Comparison of ENCODE assay signal across 5 worm cellular contexts in the genomic region with DNA sequence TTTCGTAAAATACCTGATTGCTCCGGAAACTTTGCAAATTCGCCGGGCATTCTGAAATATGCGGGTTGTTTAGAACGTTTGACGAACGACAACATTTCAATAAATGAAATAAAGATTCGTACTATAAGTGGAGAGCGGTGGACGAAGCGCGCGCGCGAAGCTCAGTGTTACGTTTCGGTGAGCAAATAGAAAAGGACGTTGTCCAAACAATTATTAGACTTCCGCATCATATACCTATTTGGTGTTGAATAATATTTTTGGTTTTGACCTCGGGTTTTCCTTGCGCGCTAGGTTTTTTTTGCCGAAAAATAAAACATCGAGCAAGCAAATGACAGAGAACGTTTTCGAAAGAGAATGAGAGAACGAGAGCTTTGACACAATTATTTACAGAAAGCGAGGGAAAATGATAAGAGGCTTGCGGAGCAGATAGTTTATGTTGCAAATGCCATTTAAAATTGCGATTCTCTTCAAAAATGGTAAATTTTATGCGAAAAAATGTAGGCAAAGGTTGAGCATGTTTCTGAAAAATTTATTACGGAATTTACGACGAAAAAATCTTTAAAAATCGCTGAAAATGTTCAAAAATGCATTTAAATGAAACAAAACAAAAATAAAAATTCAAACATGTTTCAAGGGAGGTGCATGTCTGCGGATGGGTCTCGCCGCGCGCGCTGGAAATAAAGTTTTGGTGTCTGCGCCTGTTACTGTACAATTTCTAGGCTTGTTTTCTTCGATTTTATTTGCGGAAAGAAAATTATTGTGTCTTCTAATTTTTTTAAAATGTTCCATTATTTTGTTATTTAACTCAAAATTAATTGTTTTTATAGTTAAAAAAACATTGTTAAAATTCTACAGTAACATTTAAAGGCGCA.
TF ChIP-seq lines count a peak whose summit lies in the region.

A gene (minus strand): TSS at position 51 of the 872 bp plus-strand sequence.
A gene (plus strand): TSS at position 721 of the 872 bp plus-strand sequence.

TF ChIP-seq in whole organism, L1 larva, 84 proteins besides CTCF, POLR2A, EP300 and RAD21:
- no peak for TF ChIP-seq nhr-12 (tag; optimal IDR thresholded peaks at IDR 0.05; lab: Kevin White, UChicago)
- peak; percentile 28 for TF ChIP-seq lin-14 (GFP tag; optimal IDR thresholded peaks at IDR 0.05; lab: Kevin White, UChicago)
- peak in 1 of 2 experiments; percentile 20 for TF ChIP-seq lin-35 (GFP tag; optimal IDR thresholded peaks at IDR 0.05; lab: Kevin White, UChicago)

TF ChIP-seq in whole organism, L2 larva, 48 proteins besides CTCF, POLR2A, EP300 and RAD21:
- TF ChIP-seq ztf-11 (tag; optimal IDR thresholded peaks at IDR 0.05; lab: Kevin White, UChicago) (no peak), fos-1 (tag; optimal IDR thresholded peaks at IDR 0.05; lab: Kevin White, UChicago) (peak; percentile 55), sem-4 (tag; optimal IDR thresholded peaks at IDR 0.05; lab: Kevin White, UChicago) (no peak), Y55F3AM.14 (GFP tag; optimal IDR thresholded peaks at IDR 0.05; lab: Kevin White, UChicago) (no peak), ztf-4 (tag; optimal IDR thresholded peaks at IDR 0.05; lab: Kevin White, UChicago) (no peak), zag-1 (tag; optimal IDR thresholded peaks at IDR 0.05; lab: Kevin White, UChicago) (no peak)

TF ChIP-seq in whole organism, L3 larva, 47 proteins besides CTCF, POLR2A, EP300 and RAD21:
- no peak for TF ChIP-seq pqm-1 (tag; optimal IDR thresholded peaks at IDR 0.05; lab: Kevin White, UChicago)
- TF ChIP-seq pha-4 (tag; optimal IDR thresholded peaks at IDR 0.05; lab: Kevin White, UChicago): peak; percentile 87
- peak; percentile 45 for TF ChIP-seq elt-2 (tag; optimal IDR thresholded peaks at IDR 0.05; lab: Kevin White, UChicago)

TF ChIP-seq in whole organism, L4 larva, 104 proteins besides CTCF, POLR2A, EP300 and RAD21 (continues in another document):
- no peak for TF ChIP-seq ama-1 (optimal IDR thresholded peaks at IDR 0.05; lab: Kevin White, UChicago)
- no peak for TF ChIP-seq ztf-7 (tag; optimal IDR thresholded peaks at IDR 0.05; lab: Kevin White, UChicago)
- TF ChIP-seq duxl-1 (tag; optimal IDR thresholded peaks at IDR 0.05; lab: Kevin White, UChicago; ENCODE audit: poor library complexity): no peak
- TF ChIP-seq unc-62 (GFP tag; optimal IDR thresholded peaks at IDR 0.05 in 1 of 2; lab: Kevin White, UChicago): no peak
- no peak for TF ChIP-seq unc-62 (tag; optimal IDR thresholded peaks at IDR 0.05; lab: Kevin White, UChicago)
- peak; percentile 1 for TF ChIP-seq dve-1 (tag; optimal IDR thresholded peaks at IDR 0.05; lab: Kevin White, UChicago; ENCODE audit: insufficient read depth)
- TF ChIP-seq ztf-11 (tag; optimal IDR thresholded peaks at IDR 0.05; lab: Kevin White, UChicago): no peak
- no peak for TF ChIP-seq aly-2 (tag; optimal IDR thresholded peaks at IDR 0.05; lab: Kevin White, UChicago)
- TF ChIP-seq nhr-41 (GFP tag; IDR thresholded peaks at IDR 0.05; lab: Robert Waterston, UW): no peak
- TF ChIP-seq aha-1 (tag; lab: Kevin White, UChicago): no peak
- TF ChIP-seq nhr-48 (tag; optimal IDR thresholded peaks at IDR 0.05; lab: Kevin White, UChicago): no peak
- TF ChIP-seq F49E8.2 (tag; optimal IDR thresholded peaks at IDR 0.05; lab: Kevin White, UChicago; ENCODE audit: borderline replicate concordance): no peak
- no peak for TF ChIP-seq pha-4 (GFP tag; IDR thresholded peaks at IDR 0.05; lab: Robert Waterston, UW)
- peak; percentile 62 for TF ChIP-seq pha-4 (tag; optimal IDR thresholded peaks at IDR 0.05; lab: Kevin White, UChicago)
- no peak for TF ChIP-seq snpc-1.2 (GFP tag; IDR thresholded peaks at IDR 0.05; lab: Robert Waterston, UW)
- no peak for TF ChIP-seq madf-9 (GFP tag; conservative IDR thresholded peaks at IDR 0.05; lab: Robert Waterston, UW)
- TF ChIP-seq ceh-62 (tag; optimal IDR thresholded peaks at IDR 0.05; lab: Kevin White, UChicago): no peak
- no peak for TF ChIP-seq mdl-1 (tag; optimal IDR thresholded peaks at IDR 0.05; lab: Kevin White, UChicago)
- no peak for TF ChIP-seq fos-1 (tag; optimal IDR thresholded peaks at IDR 0.05; lab: Kevin White, UChicago)
- no peak for TF ChIP-seq fkh-10 (GFP tag; optimal IDR thresholded peaks at IDR 0.05; lab: Kevin White, UChicago)
- TF ChIP-seq lin-29 (GFP tag; IDR thresholded peaks at IDR 0.05; lab: Robert Waterston, UW): no peak
- TF ChIP-seq pqm-1 (tag; optimal IDR thresholded peaks at IDR 0.05; lab: Kevin White, UChicago): peak; percentile 54
- TF ChIP-seq lir-3 (tag; optimal IDR thresholded peaks at IDR 0.05; lab: Kevin White, UChicago): no peak
- no peak for TF ChIP-seq skn-1 (tag; optimal IDR thresholded peaks at IDR 0.05; lab: Kevin White, UChicago)
- peak; percentile 15 for TF ChIP-seq nhr-77 (tag; optimal IDR thresholded peaks at IDR 0.05; lab: Kevin White, UChicago)
- no peak for TF ChIP-seq F44E2.7 (GFP tag; IDR thresholded peaks at IDR 0.05; lab: Robert Waterston, UW)
- no peak for TF ChIP-seq tra-1 (GFP tag; IDR thresholded peaks at IDR 0.05; lab: Robert Waterston, UW)
- TF ChIP-seq nhr-6 (tag; optimal IDR thresholded peaks at IDR 0.05; lab: Kevin White, UChicago): no peak
- no peak for TF ChIP-seq spr-1 (tag; optimal IDR thresholded peaks at IDR 0.05; lab: Kevin White, UChicago)
- no peak for TF ChIP-seq zip-2 (tag; optimal IDR thresholded peaks at IDR 0.05; lab: Kevin White, UChicago)
- no peak for TF ChIP-seq cey-2 (tag; optimal IDR thresholded peaks at IDR 0.05; lab: Kevin White, UChicago; ENCODE audit: borderline replicate concordance, insufficient read depth)
- TF ChIP-seq ceh-32 (tag; optimal IDR thresholded peaks at IDR 0.05; lab: Kevin White, UChicago; ENCODE audit: poor library complexity): no peak
- TF ChIP-seq hlh-11 (tag; optimal IDR thresholded peaks at IDR 0.05; lab: Kevin White, UChicago): peak; percentile 9
- no peak for TF ChIP-seq dmd-9 (GFP tag; IDR thresholded peaks at IDR 0.05; lab: Robert Waterston, UW)
- peak; percentile 48; the same call in 1 of the 2 replicates for TF ChIP-seq dmd-6 (GFP tag; IDR thresholded peaks at IDR 0.05; lab: Robert Waterston, UW)

TF ChIP-seq in whole organism, young adult, 124 proteins besides CTCF, POLR2A, EP300 and RAD21:
- peak; percentile 50 for TF ChIP-seq D2030.7 (GFP tag; IDR thresholded peaks at IDR 0.05; lab: Robert Waterston, UW)
- TF ChIP-seq ztf-6 (GFP tag; IDR thresholded peaks at IDR 0.05; lab: Robert Waterston, UW): no peak
- no peak for TF ChIP-seq ztf-25 (GFP tag; IDR thresholded peaks at IDR 0.05; lab: Robert Waterston, UW)
- TF ChIP-seq hmg-20 (GFP tag; IDR thresholded peaks at IDR 0.05; lab: Robert Waterston, UW): no peak
- TF ChIP-seq madf-8 (GFP tag; conservative IDR thresholded peaks at IDR 0.05; lab: Robert Waterston, UW): peak; percentile 55
- TF ChIP-seq ztf-18 (tag; optimal IDR thresholded peaks at IDR 0.05; lab: Kevin White, UChicago): no peak
- TF ChIP-seq xnd-1 (tag; optimal IDR thresholded peaks at IDR 0.05; lab: Kevin White, UChicago): peak; percentile 6
- TF ChIP-seq nhr-179 (tag; optimal IDR thresholded peaks at IDR 0.05; lab: Kevin White, UChicago): no peak
- TF ChIP-seq lin-26 (GFP tag; IDR thresholded peaks at IDR 0.05; lab: Robert Waterston, UW): no peak
- no peak for TF ChIP-seq ceh-40 (GFP tag; IDR thresholded peaks at IDR 0.05; lab: Robert Waterston, UW)
- TF ChIP-seq aptf-2 (GFP tag; conservative IDR thresholded peaks at IDR 0.05; lab: Robert Waterston, UW): no peak
- no peak for TF ChIP-seq hsf-1 (GFP tag; IDR thresholded peaks at IDR 0.05; lab: Robert Waterston, UW)
- no peak for TF ChIP-seq ceh-79 (tag; optimal IDR thresholded peaks at IDR 0.05; lab: Kevin White, UChicago)
- TF ChIP-seq sea-2 (GFP tag; IDR thresholded peaks at IDR 0.05; lab: Robert Waterston, UW): no peak
- TF ChIP-seq ZK185.1 (tag; optimal IDR thresholded peaks at IDR 0.05; lab: Kevin White, UChicago; ENCODE audit: poor library complexity, severe bottlenecking): no peak
- TF ChIP-seq tbx-9 (tag; optimal IDR thresholded peaks at IDR 0.05; lab: Kevin White, UChicago; ENCODE audit: borderline replicate concordance): no peak
- TF ChIP-seq nhr-80 (tag; optimal IDR thresholded peaks at IDR 0.05; lab: Kevin White, UChicago): peak; percentile 62
- no peak for TF ChIP-seq unc-130 (GFP tag; optimal IDR thresholded peaks at IDR 0.05; lab: Kevin White, UChicago)
- TF ChIP-seq snpc-3.4 (tag; optimal IDR thresholded peaks at IDR 0.05; lab: Kevin White, UChicago): peak; percentile 18
- TF ChIP-seq efl-1 (GFP tag; optimal IDR thresholded peaks at IDR 0.05; lab: Kevin White, UChicago): peak; percentile 25
- TF ChIP-seq Y56A3A.18 (GFP tag; IDR thresholded peaks at IDR 0.05; lab: Robert Waterston, UW): no peak
- TF ChIP-seq lsl-1 (GFP tag; optimal IDR thresholded peaks at IDR 0.05; lab: Kevin White, UChicago): peak; percentile 86
- TF ChIP-seq pbrm-1 (GFP tag; IDR thresholded peaks at IDR 0.05; lab: Robert Waterston, UW): no peak
- TF ChIP-seq dox-1 (GFP tag; IDR thresholded peaks at IDR 0.05; lab: Robert Waterston, UW): no peak
- TF ChIP-seq attf-6 (GFP tag; IDR thresholded peaks at IDR 0.05; lab: Robert Waterston, UW): no peak
- no peak for TF ChIP-seq cebp-1 (GFP tag; IDR thresholded peaks at IDR 0.05; lab: Robert Waterston, UW)
- TF ChIP-seq cebp-1 (tag; optimal IDR thresholded peaks at IDR 0.05; lab: Kevin White, UChicago): peak; percentile 35
- TF ChIP-seq hlh-26 (GFP tag; conservative IDR thresholded peaks at IDR 0.05; lab: Robert Waterston, UW): no peak
- TF ChIP-seq nhr-90 (tag; optimal IDR thresholded peaks at IDR 0.05; lab: Kevin White, UChicago): no peak
- no peak for TF ChIP-seq akir-1 (GFP tag; optimal IDR thresholded peaks at IDR 0.05; lab: Kevin White, UChicago)
- peak; percentile 75 for TF ChIP-seq madf-6 (GFP tag; IDR thresholded peaks at IDR 0.05; lab: Robert Waterston, UW)
- TF ChIP-seq ceh-91 (GFP tag; IDR thresholded peaks at IDR 0.05; lab: Robert Waterston, UW): peak; percentile 60
- peak; percentile 83 for TF ChIP-seq F33H1.4 (GFP tag; IDR thresholded peaks at IDR 0.05; lab: Robert Waterston, UW)
- TF ChIP-seq snpc-1.3 (tag; optimal IDR thresholded peaks at IDR 0.05; lab: Kevin White, UChicago; ENCODE audit: insufficient read depth): peak; percentile 60
- TF ChIP-seq egl-44 (GFP tag; IDR thresholded peaks at IDR 0.05; lab: Robert Waterston, UW): no peak
- TF ChIP-seq ztf-28 (GFP tag; IDR thresholded peaks at IDR 0.05; lab: Robert Waterston, UW): no peak
- TF ChIP-seq snpc-1.1 (tag; optimal IDR thresholded peaks at IDR 0.05; lab: Kevin White, UChicago; ENCODE audit: insufficient read depth): peak; percentile 5
